Fruit fly (Drosophila melanogaster) Kc167 (cell line): ENCODE data around the gene Nak.

Source experiments
- Myc ChIP-seq: fragments of >200 bp; optimal IDR thresholded peaks from 2 replicates; lab custom pipeline; 2017; ENCODE audit warnings: missing external identifiers
- Sin3A ChIP-seq: fragments of >200 bp; optimal IDR thresholded peaks from 2 replicates; lab custom pipeline; 2018; ENCODE audit warnings: missing external identifiers
- h ChIP-seq: fragments of >200 bp; optimal IDR thresholded peaks from 3 replicates; lab custom pipeline; 2018; ENCODE audit warnings: missing external identifiers
- insv ChIP-seq: fragments of >200 bp; optimal IDR thresholded peaks from 3 replicates; lab custom pipeline; 2018; ENCODE audit warnings: missing external identifiers
- psq ChIP-seq: fragments of >200 bp; optimal IDR thresholded peaks from 2 replicates; lab custom pipeline; 2017; ENCODE audit warnings: missing external identifiers
- ttk ChIP-seq: sonication (Bioruptor generic); optimal IDR thresholded peaks from 2 replicates; lab custom pipeline; 2017; ENCODE audit warnings: missing external identifiers

Nak gene

DNA sequence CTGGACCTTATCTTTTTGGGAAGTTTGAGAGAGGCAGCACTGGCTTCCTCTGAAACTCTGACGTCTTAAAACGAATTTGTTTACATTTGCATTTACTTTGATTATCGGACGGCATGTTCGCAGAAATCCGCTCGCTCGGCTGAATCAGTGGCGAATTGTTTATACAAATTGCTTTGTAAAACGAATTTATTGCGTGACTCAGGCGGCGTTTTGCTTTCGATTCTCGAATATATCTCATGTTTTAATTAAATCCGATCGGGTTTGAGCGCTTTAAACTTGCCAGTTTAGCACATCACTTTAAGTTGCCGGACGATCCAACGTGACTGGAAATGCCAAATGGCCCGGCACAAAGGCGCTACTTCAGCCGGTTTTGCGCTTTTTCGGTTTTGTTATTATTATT is 15.6 kb upstream of the Nak start:
- TF ChIP-seq Sin3A (lab: Kevin White, UChicago) (no peak), ttk (lab: Kevin White, UChicago) (no peak), h (no peak), insv (no peak), Myc (no peak), psq (lab: Kevin White, UChicago) (no peak)

dm6 chr2L:18982826-18983758 is 14.5 kb upstream of the Nak start:
- TF ChIP-seq h (no peak), Sin3A (lab: Kevin White, UChicago) (no peak), ttk (lab: Kevin White, UChicago) (no peak), Myc (no peak), insv (no peak), psq (lab: Kevin White, UChicago) (no peak)

- TF ChIP-seq insv: no peak
- TF ChIP-seq psq (lab: Kevin White, UChicago): no peak
- no peak for TF ChIP-seq h
- TF ChIP-seq Myc: no peak
- no peak for TF ChIP-seq Sin3A (lab: Kevin White, UChicago)
- no peak for TF ChIP-seq ttk (lab: Kevin White, UChicago)
Measured at dm6 chr2L:18981947-18982579, 13.5 kb upstream of the Nak start.

DNA sequence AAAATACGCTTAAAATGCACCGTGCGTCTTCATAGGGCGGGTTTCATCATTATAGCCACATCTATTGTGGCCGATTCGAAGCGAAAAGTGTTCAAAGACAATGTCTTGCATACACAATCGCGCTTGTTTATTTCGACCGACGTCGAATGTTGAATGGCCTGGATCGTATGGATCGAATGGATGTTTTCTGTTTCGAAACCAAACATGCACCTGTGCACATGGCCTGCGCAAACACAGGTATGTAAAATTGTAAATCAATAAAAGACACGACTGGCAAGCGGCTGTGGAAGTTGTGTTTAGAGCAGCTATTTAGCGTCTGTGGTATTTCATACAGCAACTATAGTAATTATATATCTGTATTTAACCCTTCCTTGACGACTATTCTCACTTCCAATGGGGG is 12.9 kb upstream of the Nak start:
- TF ChIP-seq Sin3A (lab: Kevin White, UChicago): no peak
- TF ChIP-seq Myc: no peak
- TF ChIP-seq insv: no peak
- no peak for TF ChIP-seq ttk (lab: Kevin White, UChicago)
- TF ChIP-seq psq (lab: Kevin White, UChicago): no peak
- no peak for TF ChIP-seq h

dm6 chr2L:18980982-18981381 is 12.4 kb upstream of the Nak start:
- no peak for TF ChIP-seq h
- TF ChIP-seq insv: no peak
- no peak for TF ChIP-seq ttk (lab: Kevin White, UChicago)
- no peak for TF ChIP-seq Sin3A (lab: Kevin White, UChicago)
- no peak for TF ChIP-seq Myc
- no peak for TF ChIP-seq psq (lab: Kevin White, UChicago)

DNA sequence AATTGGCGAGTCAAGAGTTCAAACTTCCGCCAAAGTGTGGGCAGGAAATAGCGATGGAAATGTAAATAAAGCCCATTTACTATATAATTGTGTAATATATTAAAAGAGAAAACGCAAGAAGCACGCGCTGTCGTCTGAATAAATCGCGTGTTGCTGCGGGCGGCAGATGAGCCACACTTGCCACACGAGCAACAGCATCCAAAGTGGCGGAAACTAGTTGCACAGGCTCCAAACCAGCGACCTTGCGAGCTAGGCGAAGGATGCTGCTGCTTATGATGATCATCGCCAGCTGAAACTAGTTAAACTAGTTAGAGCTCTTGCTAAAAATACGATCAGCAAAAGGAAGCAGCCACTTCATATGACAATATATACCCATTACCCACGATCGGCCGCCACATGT is 10.9 kb upstream of the Nak start:
- TF ChIP-seq ttk (lab: Kevin White, UChicago) (no peak), h (no peak), Myc (no peak), psq (lab: Kevin White, UChicago) (no peak), Sin3A (lab: Kevin White, UChicago) (no peak), insv (no peak)

DNA sequence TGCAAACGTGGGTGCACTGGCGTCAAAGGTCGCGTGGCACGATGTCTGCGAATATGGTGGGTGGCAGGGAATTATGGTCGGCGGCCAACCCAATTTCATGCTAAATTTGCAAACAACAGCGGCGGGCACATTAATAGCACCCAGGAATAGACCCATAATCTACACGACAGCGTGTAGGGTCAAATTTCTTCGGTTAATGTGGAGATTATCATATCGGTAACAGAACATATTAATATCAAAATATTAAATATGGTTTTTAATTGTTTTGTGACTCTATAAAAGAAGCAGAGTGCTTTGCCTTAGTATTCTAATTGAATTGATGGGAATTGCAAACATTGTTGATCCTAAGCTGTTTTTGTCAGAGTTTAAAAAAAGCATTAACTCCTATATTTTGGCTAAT is 10.4 kb upstream of the Nak start:
- TF ChIP-seq h (no peak), psq (lab: Kevin White, UChicago) (no peak), ttk (lab: Kevin White, UChicago) (no peak), Sin3A (lab: Kevin White, UChicago) (no peak), insv (no peak), Myc (no peak)

- no peak for TF ChIP-seq h
- no peak for TF ChIP-seq Sin3A (lab: Kevin White, UChicago)
- TF ChIP-seq insv: no peak
- no peak for TF ChIP-seq ttk (lab: Kevin White, UChicago)
- TF ChIP-seq Myc: no peak
- no peak for TF ChIP-seq psq (lab: Kevin White, UChicago)
Measured at dm6 chr2L:18976749-18977148, 8.2 kb upstream of the Nak start.

- TF ChIP-seq h (no peak), psq (lab: Kevin White, UChicago) (no peak), insv (no peak), Myc (no peak), ttk (lab: Kevin White, UChicago) (no peak), Sin3A (lab: Kevin White, UChicago) (no peak)
Measured at dm6 chr2L:18974063-18974779, 5.7 kb upstream of the Nak start, which contains the start of the genes L2HGDH and CG10431. L2HGDH (minus strand) TSS chr2L:18974448. CG10431 (plus strand) TSS chr2L:18974710.

DNA sequence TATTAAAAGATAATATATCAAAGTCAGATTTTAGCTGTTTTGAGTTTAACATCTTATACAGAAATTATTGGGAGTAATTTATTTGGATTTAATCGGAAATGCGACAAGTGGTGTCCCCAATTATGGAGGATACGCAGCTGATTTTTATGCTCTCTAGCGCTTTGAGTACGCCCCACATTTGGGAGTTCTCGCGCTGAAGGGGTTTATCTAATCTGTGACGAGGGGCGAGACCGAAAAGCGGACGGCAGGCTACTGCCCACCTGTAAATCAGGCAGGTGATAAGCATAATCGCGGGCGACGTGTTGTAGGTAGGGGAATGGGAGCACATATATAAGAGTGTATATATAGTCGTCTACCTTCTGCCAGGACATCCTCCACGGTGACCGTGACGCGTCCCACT is 647 bp downstream of the Nak start:
- TF ChIP-seq Sin3A (lab: Kevin White, UChicago) (no peak), h (no peak), psq (lab: Kevin White, UChicago) (no peak), ttk (lab: Kevin White, UChicago) (no peak), Myc (no peak), insv (no peak)

dm6 chr2L:18966844-18967243 is 1.7 kb downstream of the Nak start:
- TF ChIP-seq Sin3A (lab: Kevin White, UChicago): no peak

DNA sequence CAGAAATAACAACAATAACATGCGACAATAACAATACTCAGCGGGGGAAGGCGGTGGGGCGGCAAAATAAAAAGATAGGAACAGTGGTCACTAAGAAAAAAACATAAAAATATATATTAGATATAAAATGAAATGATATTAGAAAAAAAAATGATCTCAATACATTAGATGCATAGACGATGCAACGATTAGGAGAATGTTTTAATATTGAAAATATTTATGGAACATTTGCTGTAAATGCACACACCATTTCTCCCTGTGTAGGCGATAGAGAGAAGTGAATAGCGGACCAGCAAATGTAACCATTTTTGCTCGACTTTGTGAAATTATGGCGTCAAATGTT is 2.4 kb downstream of the Nak start:
- TF ChIP-seq insv: no peak
- no peak for TF ChIP-seq Sin3A (lab: Kevin White, UChicago)
- TF ChIP-seq Myc: no peak
- TF ChIP-seq h: no peak
- no peak for TF ChIP-seq psq (lab: Kevin White, UChicago)
- TF ChIP-seq ttk (lab: Kevin White, UChicago): no peak
